Worm (Caenorhabditis elegans) whole organism, midembryonic: ENCODE measurements around the gene nasp-1.

Experiments used
- T22C8.4 ChIP-seq: fragments of 200-800 bp; sonication (Bioruptor generic); IDR thresholded peaks from 2 replicates; pipeline ENCODE4 v1.3.6; 2022; ENCODE audit warnings: missing genetic modification characterization, missing compliant biosample characterization
- cog-1 ChIP-seq: sonication (generic microtip); optimal IDR thresholded peaks from 2 replicates; lab custom pipeline; 2016; ENCODE audit warnings: missing genetic modification characterization, missing compliant biosample characterization
- flt-1 ChIP-seq: fragments of 200-800 bp; sonication (Bioruptor generic); IDR thresholded peaks from 2 replicates; pipeline ENCODE4 v1.3.6; 2022; ENCODE audit warnings: missing genetic modification characterization, missing compliant biosample characterization
- klf-2 ChIP-seq: fragments of 200-800 bp; sonication (Bioruptor generic); conservative IDR thresholded peaks from 2 replicates; pipeline ENCODE4 v1.3.6; 2022; ENCODE audit warnings: missing genetic modification reagents, missing genetic modification characterization, missing compliant biosample characterization
- med-1 ChIP-seq: sonication (generic microtip); optimal IDR thresholded peaks from 2 replicates; lab custom pipeline; 2017; ENCODE audit warnings: missing genetic modification characterization, mild to moderate bottlenecking, missing compliant biosample characterization, antibody characterized with exemption, missing genetic modification reagents; ENCODE audit not compliant: insufficient read depth
- tab-1 ChIP-seq: fragments of 200-800 bp; sonication (Bioruptor generic); IDR thresholded peaks from 2 replicates; pipeline ENCODE4 v1.3.6; 2022; ENCODE audit warnings: missing genetic modification characterization, missing compliant biosample characterization
- ztf-29 ChIP-seq: fragments of 200-800 bp; sonication (Bioruptor generic); IDR thresholded peaks from 2 replicates; pipeline ENCODE4 v1.3.6; 2022; ENCODE audit warnings: missing genetic modification reagents, missing genetic modification characterization, missing compliant biosample characterization

DNA sequence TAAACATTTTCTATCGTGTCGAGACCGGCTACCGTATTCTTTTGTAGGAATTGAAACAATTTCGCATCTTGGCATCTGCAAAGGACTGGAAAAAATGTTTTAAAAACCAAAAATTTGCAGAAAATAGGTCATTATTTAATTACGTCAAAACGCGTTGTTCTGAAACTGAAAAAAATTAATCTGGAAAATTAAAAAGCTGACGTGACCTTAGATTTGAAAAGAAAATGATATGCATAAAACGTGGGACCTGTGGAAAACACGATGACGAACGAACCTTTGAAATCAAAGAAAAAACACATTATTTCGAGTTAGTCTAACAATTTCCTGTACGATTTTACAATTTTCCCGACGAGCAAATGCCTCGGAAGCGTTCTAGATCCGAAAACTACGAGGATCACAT is 2.2 kb upstream of the nasp-1 start, which contains the start of gene C09H10.9:
- no peak for TF ChIP-seq tab-1
- no peak for TF ChIP-seq T22C8.4
- no peak for TF ChIP-seq cog-1 (tag; lab: Kevin White, UChicago)
- TF ChIP-seq med-1 (GFP tag; lab: Kevin White, UChicago), result no peak
- TF ChIP-seq flt-1 (GFP tag; lab: Robert Waterston, UW), result no peak
- no peak for TF ChIP-seq klf-2 (GFP tag; lab: Robert Waterston, UW)
- no peak for TF ChIP-seq ztf-29 (GFP tag; lab: Robert Waterston, UW)
